Fruit fly (Drosophila melanogaster): ENCODE measurements around the gene Sptr.

The Sptr gene

dm6 chrX:8464378-8465036 lies at the start of gene Sptr (continued):
- TF ChIP-seq CG1621 (tag; optimal IDR thresholded peaks at IDR 0.05) (peak; percentile 91), Met (GFP tag; optimal IDR thresholded peaks at IDR 0.05) (peak; percentile 96), CG4318 (GFP tag; optimal IDR thresholded peaks at IDR 0.05) (peak; percentile 84), fd85E (GFP tag; optimal IDR thresholded peaks at IDR 0.05) (peak; percentile 88), svp (GFP tag) (peak; percentile 98), CG15336 (GFP tag; IDR thresholded peaks at IDR 0.05) (peak; percentile 96), ss (GFP tag; optimal IDR thresholded peaks at IDR 0.05) (peak; percentile 92 to 96), Hr39 (GFP tag; optimal IDR thresholded peaks at IDR 0.05) (peak; percentile 90), CG6792 (GFP tag; optimal IDR thresholded peaks at IDR 0.05) (peak; percentile 95)

- TF ChIP-seq OdsH (GFP tag; optimal IDR thresholded peaks at IDR 0.05): no peak
- no peak for TF ChIP-seq dac (GFP tag; optimal IDR thresholded peaks at IDR 0.05)
- no peak for TF ChIP-seq CG11294 (GFP tag; IDR thresholded peaks at IDR 0.05)
- TF ChIP-seq dsx (GFP tag; optimal IDR thresholded peaks at IDR 0.05; ENCODE audit: poor library complexity, severe bottlenecking): no peak
- TF ChIP-seq CG6163 (GFP tag; IDR thresholded peaks at IDR 0.05): no peak
- TF ChIP-seq CG10669 (GFP tag; optimal IDR thresholded peaks at IDR 0.05): no peak
- no peak for TF ChIP-seq achi (GFP tag; optimal IDR thresholded peaks at IDR 0.05)
- TF ChIP-seq CG6808 (GFP tag; optimal IDR thresholded peaks at IDR 0.05): no peak
These were observed 48.0 kb upstream of the Sptr start for dm6 chrX:8512251-8512650.

- TF ChIP-seq OdsH (GFP tag; optimal IDR thresholded peaks at IDR 0.05): no peak
- no peak for TF ChIP-seq net (GFP tag; optimal IDR thresholded peaks at IDR 0.05)
- no peak for TF ChIP-seq Ets96B (tag; optimal IDR thresholded peaks at IDR 0.05)
- peak; percentile 13 to 23 for TF ChIP-seq ss (GFP tag; optimal IDR thresholded peaks at IDR 0.05)
- no peak for TF ChIP-seq CG11294 (GFP tag; IDR thresholded peaks at IDR 0.05)
- no peak for TF ChIP-seq cyc (GFP tag; optimal IDR thresholded peaks at IDR 0.05)
- TF ChIP-seq Hr4 (GFP tag; optimal IDR thresholded peaks at IDR 0.05): no peak
- no peak for TF ChIP-seq fkh (GFP tag; optimal IDR thresholded peaks at IDR 0.05)
- no peak for TF ChIP-seq Sox14 (GFP tag; optimal IDR thresholded peaks at IDR 0.05)
- TF ChIP-seq CG3919 (GFP tag; optimal IDR thresholded peaks at IDR 0.05): no peak
- peak; percentile 20 for TF ChIP-seq CG6808 (GFP tag; optimal IDR thresholded peaks at IDR 0.05)
- TF ChIP-seq salr (GFP tag; optimal IDR thresholded peaks at IDR 0.05): no peak
- TF ChIP-seq CG6163 (GFP tag; IDR thresholded peaks at IDR 0.05): 0 out of 3 replicates have a peak, but pooled peaks have one; percentile 27
- no peak for TF ChIP-seq Hr39 (GFP tag; optimal IDR thresholded peaks at IDR 0.05)
- no peak for TF ChIP-seq fd85E (GFP tag; optimal IDR thresholded peaks at IDR 0.05)
- no peak for TF ChIP-seq CG11762 (GFP tag; optimal IDR thresholded peaks at IDR 0.05; ENCODE audit: insufficient read depth)
- TF ChIP-seq Eip93F (GFP tag; optimal IDR thresholded peaks at IDR 0.05): no peak
- no peak for TF ChIP-seq vri (GFP tag; optimal IDR thresholded peaks at IDR 0.05)
- TF ChIP-seq CG8632 (GFP tag; optimal IDR thresholded peaks at IDR 0.05): no peak
- TF ChIP-seq esn (GFP tag; optimal IDR thresholded peaks at IDR 0.05): no peak
- TF ChIP-seq CG3032 (tag; optimal IDR thresholded peaks at IDR 0.05): no peak
- TF ChIP-seq Eip78C (GFP tag): peak; percentile 72
- TF ChIP-seq svp (GFP tag): peak; percentile 9
These were observed 46.5 kb upstream of the Sptr start for dm6 chrX:8510731-8511130.

dm6 chrX:8505023-8505604 lies 40.9 kb upstream of the Sptr start:
- TF ChIP-seq svp (GFP tag): peak; percentile 62
- no peak for TF ChIP-seq Smox (GFP tag; optimal IDR thresholded peaks at IDR 0.05)
- TF ChIP-seq CG6276 (GFP tag; optimal IDR thresholded peaks at IDR 0.05): no peak
- TF ChIP-seq cyc (GFP tag; optimal IDR thresholded peaks at IDR 0.05): no peak
- TF ChIP-seq Eip78C (GFP tag): peak; percentile 28
- peak; percentile 4 for TF ChIP-seq Hr4 (GFP tag; optimal IDR thresholded peaks at IDR 0.05)
- no peak for TF ChIP-seq Gug (GFP tag; IDR thresholded peaks at IDR 0.05)
- no peak for TF ChIP-seq CG11762 (GFP tag; optimal IDR thresholded peaks at IDR 0.05; ENCODE audit: insufficient read depth)
- no peak for TF ChIP-seq eg (GFP tag; IDR thresholded peaks at IDR 0.05)
- TF ChIP-seq fd85E (GFP tag; optimal IDR thresholded peaks at IDR 0.05): no peak
- no peak for TF ChIP-seq spab (GFP tag; optimal IDR thresholded peaks at IDR 0.05)
- no peak for TF ChIP-seq Lpt (GFP tag; optimal IDR thresholded peaks at IDR 0.05)
- TF ChIP-seq topi (GFP tag; optimal IDR thresholded peaks at IDR 0.05): no peak
- TF ChIP-seq CG3032 (tag; optimal IDR thresholded peaks at IDR 0.05): no peak
- no peak for TF ChIP-seq dsx (GFP tag; optimal IDR thresholded peaks at IDR 0.05; ENCODE audit: poor library complexity, severe bottlenecking)

All from whole organism, prepupa.